Worm (Caenorhabditis elegans) whole organism, L1 larva: ENCODE measurements around the gene nmgp-1.

ENCODE experiments used
- C04F5.9 ChIP-seq: sonication (generic microtip); optimal IDR thresholded peaks from 2 replicates; lab custom pipeline; 2016; ENCODE audit warnings: missing genetic modification characterization, missing compliant biosample characterization
- C16A3.4 ChIP-seq: fragments of 150-350 bp; optimal IDR thresholded peaks from 2 replicates; lab custom pipeline; 2014; ENCODE audit warnings: missing biosample characterization, missing genetic modification characterization
- aha-1 ChIP-seq: fragments of 150-350 bp; optimal IDR thresholded peaks from 2 replicates; lab custom pipeline; 2014; ENCODE audit warnings: missing biosample characterization, missing genetic modification characterization
- aly-2 ChIP-seq: fragments of 150-350 bp; optimal IDR thresholded peaks from 2 replicates; lab custom pipeline; 2014; ENCODE audit warnings: missing biosample characterization, missing genetic modification characterization
- ceh-82 ChIP-seq, 3 experiments: fragments of 150-350 bp in 1 of 3; sonication (generic microtip) in 2 of 3; optimal IDR thresholded peaks; 2 replicates each; lab custom pipeline; 2014 to 2017; ENCODE audit warnings: missing biosample characterization in 3 of 3, missing genetic modification characterization in 3 of 3
- dpl-1 ChIP-seq, 3 experiments: fragments of 150-350 bp in 2 of 3; sonication (generic microtip) in 1 of 3; optimal IDR thresholded peaks; 2 replicates each; lab custom pipeline; 2014 to 2017; ENCODE audit warnings: missing biosample characterization in 3 of 3, missing genetic modification characterization in 3 of 3, missing genetic modification reagents in 3 of 3
- efl-1 ChIP-seq, 4 experiments: fragments of 150-350 bp; optimal IDR thresholded peaks in 3 of 4; peaks in 1 of 4; 1 replicate in 1 of 4; 2 replicates in 3 of 4; lab custom pipeline; 2014; ENCODE audit warnings: missing biosample characterization in 2 of 4, missing genetic modification characterization in 2 of 4, missing genetic modification reagents in 2 of 4
- egl-13 ChIP-seq: sonication (generic microtip); optimal IDR thresholded peaks from 2 replicates; lab custom pipeline; 2016; ENCODE audit warnings: missing genotype, missing genetic modification reagents, missing genetic modification characterization, missing compliant biosample characterization
- elt-2 ChIP-seq: sonication (generic microtip); optimal IDR thresholded peaks from 2 replicates; lab custom pipeline; 2016; ENCODE audit warnings: missing genetic modification characterization, mild to moderate bottlenecking, inconsistent platforms, missing compliant biosample characterization, missing genetic modification reagents
- elt-3 ChIP-seq, 6 experiments: fragments of 150-350 bp in 1 of 6; sonication (generic microtip); optimal IDR thresholded peaks; 2 replicates each; lab custom pipeline; 2017 to 2018; ENCODE audit warnings: missing biosample characterization in 6 of 6, missing genetic modification characterization in 6 of 6, inconsistent platforms in 1 of 6
- fkh-10 ChIP-seq: sonication (generic microtip); optimal IDR thresholded peaks from 2 replicates; lab custom pipeline; 2017; ENCODE audit warnings: missing biosample characterization, missing genetic modification reagents, missing genetic modification characterization
- fkh-4 ChIP-seq: sonication (generic microtip); optimal IDR thresholded peaks from 2 replicates; lab custom pipeline; 2016; ENCODE audit warnings: missing compliant biosample characterization, missing genetic modification characterization, borderline replicate concordance
- hlh-17 ChIP-seq: fragments of 200-800 bp; sonication (Bioruptor generic); optimal IDR thresholded peaks from 2 replicates; lab custom pipeline; 2018; ENCODE audit warnings: missing genetic modification characterization, mild to moderate bottlenecking, missing compliant biosample characterization, moderate library complexity, borderline replicate concordance
- hlh-4 ChIP-seq: sonication (generic microtip); optimal IDR thresholded peaks from 2 replicates; lab custom pipeline; 2016; ENCODE audit warnings: mild to moderate bottlenecking, missing genetic modification characterization, missing compliant biosample characterization
- irx-1 ChIP-seq: sonication (generic microtip); optimal IDR thresholded peaks from 2 replicates; lab custom pipeline; 2016; ENCODE audit warnings: missing genetic modification characterization, missing compliant biosample characterization
- jun-1 ChIP-seq: fragments of 150-350 bp; optimal IDR thresholded peaks from 2 replicates; lab custom pipeline; 2014; ENCODE audit warnings: missing biosample characterization, missing genetic modification reagents, missing genetic modification characterization
- lin-13 ChIP-seq: fragments of 150-350 bp; optimal IDR thresholded peaks from 2 replicates; lab custom pipeline; 2014; ENCODE audit warnings: missing biosample characterization, missing genetic modification reagents, missing genetic modification characterization
- lin-14 ChIP-seq: fragments of 200-800 bp; sonication (Bioruptor generic); optimal IDR thresholded peaks from 2 replicates; lab custom pipeline; 2018; ENCODE audit warnings: mild to moderate bottlenecking, missing genetic modification characterization, moderate library complexity, missing compliant biosample characterization
- lin-35 ChIP-seq, 2 experiments: fragments of 150-350 bp; optimal IDR thresholded peaks; 2 replicates each; lab custom pipeline; 2014; ENCODE audit warnings: missing biosample characterization in 2 of 2, missing genetic modification characterization in 2 of 2, missing genetic modification reagents in 2 of 2
- lir-3 ChIP-seq: sonication (generic microtip); optimal IDR thresholded peaks from 2 replicates; lab custom pipeline; 2016; ENCODE audit warnings: mild to moderate bottlenecking, missing genetic modification characterization, moderate library complexity, missing compliant biosample characterization; ENCODE audit not compliant: poor library complexity
- lsy-2 ChIP-seq, 2 experiments: fragments of 150-350 bp; optimal IDR thresholded peaks; 2 replicates each; lab custom pipeline; 2014; ENCODE audit warnings: missing biosample characterization in 2 of 2, missing genetic modification characterization in 2 of 2
- mef-2 ChIP-seq: fragments of 150-350 bp; optimal IDR thresholded peaks from 2 replicates; lab custom pipeline; 2014; ENCODE audit warnings: missing biosample characterization, missing genetic modification characterization
- nhr-11 ChIP-seq: fragments of 150-350 bp; optimal IDR thresholded peaks from 2 replicates; lab custom pipeline; 2014; ENCODE audit warnings: missing biosample characterization, missing genetic modification characterization
- nhr-19 ChIP-seq: fragments of 200-800 bp; sonication (Bioruptor generic); conservative IDR thresholded peaks from 2 replicates; pipeline ENCODE4 v1.3.6; 2022; ENCODE audit warnings: missing genetic modification characterization, missing compliant biosample characterization
- nhr-20 ChIP-seq: sonication (generic microtip); optimal IDR thresholded peaks from 2 replicates; lab custom pipeline; 2016; ENCODE audit warnings: mild to moderate bottlenecking, missing genetic modification characterization, missing compliant biosample characterization
- nhr-28 ChIP-seq: fragments of 150-350 bp; optimal IDR thresholded peaks from 2 replicates; lab custom pipeline; 2014; ENCODE audit warnings: missing biosample characterization, missing genetic modification characterization
- nhr-71 ChIP-seq: sonication (generic microtip); optimal IDR thresholded peaks from 2 replicates; lab custom pipeline; 2016; ENCODE audit warnings: mild to moderate bottlenecking, missing genetic modification characterization, moderate library complexity, missing compliant biosample characterization
- nhr-84 ChIP-seq: sonication (generic microtip); optimal IDR thresholded peaks from 2 replicates; lab custom pipeline; 2017; ENCODE audit warnings: missing biosample characterization, missing genetic modification characterization
- nhr-85 ChIP-seq: sonication (generic microtip); peaks from one replicate; lab custom pipeline; 2016; ENCODE audit warnings: missing genetic modification characterization, inconsistent platforms, missing compliant biosample characterization
- pqm-1 ChIP-seq: sonication (generic microtip); optimal IDR thresholded peaks from 3 replicates; lab custom pipeline; 2017; ENCODE audit warnings: missing biosample characterization, missing genetic modification characterization
- rnt-1 ChIP-seq: sonication (generic microtip); optimal IDR thresholded peaks from 2 replicates; lab custom pipeline; 2016; ENCODE audit warnings: mild to moderate bottlenecking, missing genetic modification characterization, moderate library complexity, missing compliant biosample characterization
- snpc-4 ChIP-seq: fragments of 150-350 bp; optimal IDR thresholded peaks from 2 replicates; lab custom pipeline; 2014; ENCODE audit warnings: missing biosample characterization, missing genetic modification characterization
- sptf-1 ChIP-seq: fragments of 150-350 bp; optimal IDR thresholded peaks from 2 replicates; lab custom pipeline; 2014; ENCODE audit warnings: missing biosample characterization, missing genetic modification characterization
- tbx-2 ChIP-seq: sonication (generic microtip); optimal IDR thresholded peaks from 2 replicates; lab custom pipeline; 2016; ENCODE audit warnings: missing genetic modification characterization, missing compliant biosample characterization
- xbp-1 ChIP-seq: sonication (generic microtip); optimal IDR thresholded peaks from 2 replicates; lab custom pipeline; 2016; ENCODE audit warnings: missing genetic modification characterization, missing compliant biosample characterization

Gene nmgp-1

DNA sequence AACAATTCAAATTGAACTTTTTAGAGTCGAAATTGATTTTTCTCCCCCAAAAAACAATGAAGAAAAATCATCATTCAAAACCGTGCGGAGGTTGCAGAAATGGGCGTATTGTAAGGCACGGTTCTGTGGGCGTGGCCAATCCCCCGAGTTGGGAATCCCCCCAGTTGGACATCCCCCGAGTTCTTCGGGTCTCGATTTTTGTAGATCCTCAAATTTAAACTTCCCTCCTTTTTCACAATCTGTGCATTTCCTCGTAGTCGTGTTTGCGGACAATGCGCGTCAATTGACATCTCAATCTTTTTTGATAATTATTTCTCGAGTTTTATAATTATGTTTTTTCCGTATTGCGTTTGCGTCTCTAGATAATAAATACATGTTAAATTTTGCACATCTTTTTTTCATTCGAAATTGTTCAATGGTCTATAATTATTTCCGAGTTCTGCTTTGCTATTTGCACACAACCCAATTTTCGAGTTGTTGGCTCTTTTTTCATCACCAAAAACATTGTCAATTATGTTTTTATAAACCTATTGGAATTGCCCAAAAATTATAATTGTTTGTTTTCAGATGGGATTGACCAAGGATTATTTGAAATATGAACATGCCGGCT is 9.3 kb downstream of the nmgp-1 start, which contains the start of gene F13H8.2 (continued):
- TF ChIP-seq irx-1 (tag; lab: Kevin White, UChicago): peak; percentile 58
- TF ChIP-seq hlh-17 (GFP tag; lab: Kevin White, UChicago): no peak
- peak; percentile 37 for TF ChIP-seq elt-2
- TF ChIP-seq fkh-4 (tag; lab: Kevin White, UChicago): no peak
- peak; percentile 72 for TF ChIP-seq lir-3 (tag; lab: Kevin White, UChicago)
- peak; percentile 81 for TF ChIP-seq egl-13 (tag; lab: Kevin White, UChicago)
- no peak for TF ChIP-seq mef-2 (tag; lab: Kevin White, UChicago)
- peak; percentile 88 for TF ChIP-seq nhr-85 (tag; lab: Kevin White, UChicago)
- TF ChIP-seq lin-13 (GFP tag; lab: Kevin White, UChicago): peak; percentile 56
- no peak for TF ChIP-seq nhr-84 (tag; lab: Kevin White, UChicago)
- peak; percentile 90 for TF ChIP-seq nhr-71 (tag; lab: Kevin White, UChicago)

DNA sequence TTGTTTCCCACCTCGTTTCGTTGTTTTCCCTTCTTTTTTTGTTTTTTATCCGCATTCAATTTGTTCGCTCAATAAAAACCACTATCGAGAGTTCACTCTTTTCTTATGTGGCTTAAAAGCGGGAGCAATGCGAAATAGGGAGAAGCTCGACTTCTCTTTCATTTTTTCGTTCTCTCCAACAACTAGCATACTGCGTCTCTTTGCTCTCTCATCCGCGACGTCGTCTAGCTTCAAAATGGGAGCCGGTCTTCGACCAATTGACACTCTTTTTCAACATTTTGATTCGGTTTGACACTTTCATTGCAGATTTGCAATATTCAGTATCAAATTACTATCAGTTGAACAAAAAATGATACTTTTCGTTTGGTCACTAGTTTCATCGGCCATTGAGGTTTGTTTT is 13.3 kb downstream of the nmgp-1 start, which contains the start of gene bpl-1:
TSS of gene bpl-1 (plus strand) at position 301 of the 400 bp plus-strand sequence.
- TF ChIP-seq dpl-1 (GFP tag; optimal IDR thresholded peaks at IDR 0.05; lab: Kevin White, UChicago) (peak in 1 of 3 experiments; percentile 10), efl-1 (optimal IDR thresholded peaks at IDR 0.05; lab: Kevin White, UChicago) (peak; percentile 3 to 9), efl-1 (GFP tag; optimal IDR thresholded peaks at IDR 0.05 in 1 of 2; lab: Kevin White, UChicago) (no peak), lsy-2 (tag; optimal IDR thresholded peaks at IDR 0.05; lab: Kevin White, UChicago) (peak in 1 of 2 experiments; percentile 1), aha-1 (tag; lab: Kevin White, UChicago) (no peak), lin-14 (GFP tag; lab: Kevin White, UChicago) (peak; percentile 28), nhr-28 (tag; lab: Kevin White, UChicago) (no peak), ceh-82 (tag; optimal IDR thresholded peaks at IDR 0.05; lab: Kevin White, UChicago) (peak in 1 of 3 experiments; percentile 2), snpc-4 (no peak)

DNA sequence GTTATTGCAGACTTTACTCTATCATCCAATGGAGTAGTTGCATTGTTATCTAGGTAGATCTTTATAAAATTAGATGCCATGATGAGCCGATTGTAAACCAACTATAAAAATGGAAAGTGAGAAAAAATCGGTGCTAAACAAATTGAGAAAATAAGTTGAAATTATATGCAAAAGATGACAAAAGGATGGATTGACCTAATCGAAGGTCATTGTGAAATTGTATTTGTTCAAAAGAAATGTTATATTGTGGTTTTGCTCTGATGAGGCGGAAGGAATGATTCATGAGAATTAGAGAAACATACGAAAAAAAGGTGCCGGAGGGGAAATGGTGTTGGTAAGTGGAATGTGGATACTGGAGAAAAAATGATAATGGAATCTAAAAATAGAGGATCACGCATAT is 20.3 kb downstream of the nmgp-1 start, which contains the start of gene scly-1:
TSS of gene scly-1 (minus strand) at position 101 of the 400 bp plus-strand sequence.
- no peak for TF ChIP-seq efl-1 (optimal IDR thresholded peaks at IDR 0.05; lab: Kevin White, UChicago)
- peak in 1 of 2 experiments; percentile 87 for TF ChIP-seq efl-1 (GFP tag; optimal IDR thresholded peaks at IDR 0.05 in 1 of 2; lab: Kevin White, UChicago)
- no peak for TF ChIP-seq nhr-20 (tag; lab: Kevin White, UChicago)
- TF ChIP-seq, all 84 proteins: peak for 1

DNA sequence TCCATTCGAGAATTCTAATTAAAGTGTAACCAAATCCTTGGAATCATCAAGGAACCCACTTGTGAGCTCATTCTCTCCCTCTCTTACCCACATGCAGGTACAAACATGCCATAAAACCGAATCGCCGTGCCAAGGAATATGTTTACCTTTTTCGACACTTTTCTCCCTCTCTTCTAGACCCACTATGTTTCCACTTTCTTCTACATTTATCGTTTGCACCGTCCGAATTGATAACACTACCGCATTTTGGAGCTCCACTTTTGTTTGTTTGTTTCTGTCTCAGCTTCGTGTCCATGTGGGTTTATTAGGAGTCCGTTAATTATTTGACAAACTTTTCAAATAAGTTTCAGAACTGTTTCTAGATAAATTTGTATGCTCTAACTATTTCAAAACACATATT is 21.2 kb downstream of the nmgp-1 start:
- TF ChIP-seq rnt-1 (tag; lab: Kevin White, UChicago) (no peak), C04F5.9 (tag; lab: Kevin White, UChicago) (no peak), aly-2 (tag; lab: Kevin White, UChicago) (no peak), elt-2 (peak; percentile 38), nhr-19 (GFP tag; lab: Robert Waterston, UW) (no peak)

DNA sequence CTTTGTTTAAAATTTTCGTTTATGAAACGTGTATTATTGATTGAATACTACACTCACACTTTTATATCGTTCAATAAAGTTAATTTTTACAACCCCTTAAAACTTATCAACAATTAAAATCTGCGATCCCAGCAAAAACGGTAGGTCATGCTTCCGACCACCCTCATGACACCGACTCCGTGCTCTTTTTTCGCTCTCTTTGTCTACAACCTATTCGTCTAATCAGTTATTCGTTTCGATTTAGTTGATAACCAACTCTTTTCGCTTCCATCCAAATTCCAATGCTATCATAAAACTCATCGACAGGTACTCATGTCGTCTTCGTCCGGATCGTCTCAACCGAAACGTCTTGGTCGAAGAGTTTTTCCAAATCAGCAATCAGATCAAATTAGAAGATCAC is 22.4 kb downstream of the nmgp-1 start, which contains the start of gene F13H8.1:
TSS of gene F13H8.1 (plus strand) at position 311 of the 400 bp plus-strand sequence.
- TF ChIP-seq nhr-19 (GFP tag; lab: Robert Waterston, UW): no peak
- no peak for TF ChIP-seq C16A3.4
- TF ChIP-seq xbp-1 (tag; lab: Kevin White, UChicago): no peak
- peak; percentile 54 for TF ChIP-seq elt-2
- TF ChIP-seq nhr-85 (tag; lab: Kevin White, UChicago): no peak
- no peak for TF ChIP-seq nhr-11 (tag; lab: Kevin White, UChicago)
- TF ChIP-seq fkh-10: no peak
- no peak for TF ChIP-seq elt-3 (tag; optimal IDR thresholded peaks at IDR 0.05; lab: Kevin White, UChicago)
- no peak for TF ChIP-seq lir-3 (tag; lab: Kevin White, UChicago)
- no peak for TF ChIP-seq sptf-1 (tag; lab: Kevin White, UChicago)
- no peak for TF ChIP-seq tbx-2
- TF ChIP-seq pqm-1: peak; percentile 29
- TF ChIP-seq jun-1 (tag; lab: Kevin White, UChicago): no peak
- TF ChIP-seq lin-13 (GFP tag; lab: Kevin White, UChicago): no peak
- TF ChIP-seq hlh-4: no peak
- TF ChIP-seq lin-35 (GFP tag; optimal IDR thresholded peaks at IDR 0.05; lab: Kevin White, UChicago): peak in 1 of 2 experiments; percentile 8
